Fruit fly (Drosophila melanogaster) whole organism, embryonic: ENCODE results near the gene Iyd.

Experiments used
- ATbp ChIP-seq: fragments of 200-800 bp; sonication (Bioruptor generic); optimal IDR thresholded peaks from 2 replicates; lab custom pipeline; 2017; ENCODE audit warnings: missing biosample characterization, mild to moderate bottlenecking, missing genetic modification characterization, missing genetic modification reagents
- Abd-B ChIP-seq: fragments of 200-800 bp; sonication (Bioruptor generic); optimal IDR thresholded peaks from 2 replicates; lab custom pipeline; 2018; ENCODE audit warnings: missing biosample characterization, mild to moderate bottlenecking, missing genetic modification characterization, moderate library complexity
- Bteb2 ChIP-seq: fragments of 200-800 bp; sonication (Bioruptor generic); optimal IDR thresholded peaks from 2 replicates; lab custom pipeline; 2016; ENCODE audit warnings: missing biosample characterization, missing genetic modification characterization
- CG11456 ChIP-seq: fragments of 200-800 bp; sonication (Bioruptor generic); IDR thresholded peaks from 3 replicates; pipeline ENCODE4 v1.3.6; 2022; ENCODE audit warnings: missing biosample characterization, missing genetic modification characterization
- CG13424 ChIP-seq: fragments of 200-800 bp; sonication (Bioruptor generic); optimal IDR thresholded peaks from 2 replicates; lab custom pipeline; 2019; ENCODE audit warnings: missing biosample characterization, mild to moderate bottlenecking, missing genetic modification characterization, moderate library complexity
- CG15269 ChIP-seq: fragments of 200-800 bp; sonication (Bioruptor generic); optimal IDR thresholded peaks from 2 replicates; lab custom pipeline; 2018; ENCODE audit warnings: missing biosample characterization, mild to moderate bottlenecking, missing genetic modification characterization, moderate library complexity
- CG1602 ChIP-seq: fragments of 200-800 bp; sonication (Bioruptor generic); optimal IDR thresholded peaks from 3 replicates; lab custom pipeline; 2016; ENCODE audit warnings: missing biosample characterization, missing genetic modification characterization
- CG17829 ChIP-seq: fragments of 200-800 bp; optimal IDR thresholded peaks from 2 replicates; lab custom pipeline; 2019; ENCODE audit warnings: missing biosample characterization, mild to moderate bottlenecking, missing genetic modification characterization, moderate library complexity
- CG2116 ChIP-seq: fragments of 200-800 bp; sonication (Bioruptor generic); optimal IDR thresholded peaks from 3 replicates; lab custom pipeline; 2018; ENCODE audit warnings: missing biosample characterization, mild to moderate bottlenecking, missing genetic modification characterization
- CG2202 ChIP-seq: fragments of 200-800 bp; sonication (Bioruptor generic); optimal IDR thresholded peaks from 2 replicates; lab custom pipeline; 2018; ENCODE audit warnings: missing biosample characterization, mild to moderate bottlenecking, missing genetic modification characterization
- CG3065 ChIP-seq: fragments of 200-800 bp; sonication (Bioruptor generic); optimal IDR thresholded peaks from 2 replicates; lab custom pipeline; 2016; ENCODE audit warnings: missing biosample characterization, missing genetic modification characterization
- CG4707 ChIP-seq: fragments of 200-800 bp; sonication (Bioruptor generic); optimal IDR thresholded peaks from 2 replicates; lab custom pipeline; 2018; ENCODE audit warnings: missing biosample characterization, mild to moderate bottlenecking, missing genetic modification characterization, moderate library complexity
- CG5180 ChIP-seq: fragments of 200-800 bp; sonication (Bioruptor generic); optimal IDR thresholded peaks from 3 replicates; lab custom pipeline; 2017; ENCODE audit warnings: missing biosample characterization, missing genetic modification characterization, mild to moderate bottlenecking, moderate library complexity, missing genetic modification reagents
- CG6175 ChIP-seq: fragments of 200-800 bp; sonication (Bioruptor generic); IDR thresholded peaks from 3 replicates; pipeline ENCODE4 v1.3.6; 2022; ENCODE audit warnings: missing biosample characterization, missing genetic modification characterization
- CG6272 ChIP-seq: fragments of 200-800 bp; sonication (Bioruptor generic); IDR thresholded peaks from 2 replicates; pipeline ENCODE4 v1.3.6; 2022; ENCODE audit warnings: missing biosample characterization, missing genetic modification characterization
- CG7357 ChIP-seq: fragments of 200-800 bp; sonication (Bioruptor generic); IDR thresholded peaks from 3 replicates; pipeline ENCODE4 v1.3.6; 2022; ENCODE audit warnings: missing biosample characterization, missing genetic modification characterization
- CG7372 ChIP-seq: fragments of 200-800 bp; sonication (Bioruptor generic); IDR thresholded peaks from 2 replicates; pipeline ENCODE4 v1.3.6; 2022; ENCODE audit warnings: missing biosample characterization, missing genetic modification characterization
- CG8089 ChIP-seq: fragments of 200-800 bp; sonication (Bioruptor generic); optimal IDR thresholded peaks from 3 replicates; lab custom pipeline; 2016; ENCODE audit warnings: missing biosample characterization, missing genetic modification characterization
- CG8359 ChIP-seq: fragments of 200-800 bp; sonication (Bioruptor generic); optimal IDR thresholded peaks from 2 replicates; lab custom pipeline; 2017; ENCODE audit warnings: missing biosample characterization, mild to moderate bottlenecking, missing genetic modification characterization, borderline replicate concordance
- Chrac-16 ChIP-seq: fragments of 200-800 bp; sonication (Bioruptor generic); optimal IDR thresholded peaks from 3 replicates; lab custom pipeline; 2016; ENCODE audit warnings: missing biosample characterization, missing genetic modification characterization
- D19B ChIP-seq: fragments of 200-800 bp; sonication (Bioruptor generic); optimal IDR thresholded peaks from 2 replicates; lab custom pipeline; 2017; ENCODE audit warnings: missing biosample characterization, mild to moderate bottlenecking, missing genetic modification characterization
- Dfd ChIP-seq, 2 experiments: fragments of >200 bp; optimal IDR thresholded peaks; 2 replicates each; lab custom pipeline; 2017; ENCODE audit warnings: missing biosample characterization in 2 of 2, missing genetic modification characterization in 2 of 2
- Drgx ChIP-seq: fragments of 200-800 bp; sonication (Bioruptor generic); IDR thresholded peaks from 2 replicates; pipeline ENCODE4 v1.3.6; 2022; ENCODE audit warnings: missing biosample characterization, missing genetic modification characterization
- E2f2 ChIP-seq: fragments of 200-800 bp; sonication (Bioruptor generic); IDR thresholded peaks from 2 replicates; pipeline ENCODE4 v1.3.6; 2022; ENCODE audit warnings: missing biosample characterization, missing genetic modification characterization
- Fer1 ChIP-seq: fragments of 200-800 bp; sonication (Bioruptor generic); optimal IDR thresholded peaks from 2 replicates; lab custom pipeline; 2017; ENCODE audit warnings: missing biosample characterization, mild to moderate bottlenecking, missing genetic modification characterization
- Fer2 ChIP-seq: fragments of 200-800 bp; sonication (Bioruptor generic); optimal IDR thresholded peaks from 2 replicates; lab custom pipeline; 2018; ENCODE audit warnings: missing biosample characterization, mild to moderate bottlenecking, missing genetic modification characterization, moderate library complexity
- H15 ChIP-seq: fragments of 200-800 bp; sonication (Bioruptor generic); IDR thresholded peaks from 3 replicates; pipeline ENCODE4 v1.3.6; 2022; ENCODE audit warnings: missing biosample characterization, missing genetic modification characterization
- Hmx ChIP-seq: fragments of 200-800 bp; sonication (Bioruptor generic); optimal IDR thresholded peaks from 2 replicates; lab custom pipeline; 2016; ENCODE audit warnings: missing biosample characterization, missing genetic modification characterization
- Hr39 ChIP-seq: fragments of >200 bp; optimal IDR thresholded peaks from 2 replicates; lab custom pipeline; 2017
- MESR4 ChIP-seq: fragments of 200-800 bp; sonication (Bioruptor generic); optimal IDR thresholded peaks from 2 replicates; lab custom pipeline; 2018; ENCODE audit warnings: missing biosample characterization, mild to moderate bottlenecking, missing genetic modification characterization, moderate library complexity
- Scr ChIP-seq: fragments of 200-800 bp; sonication (Bioruptor generic); IDR thresholded peaks from 2 replicates; pipeline ENCODE4 v1.3.6; 2022; ENCODE audit warnings: missing biosample characterization, missing genetic modification characterization; ENCODE audit not compliant: partially characterized antibody
- Sry-β ChIP-seq: fragments of 200-800 bp; sonication (Bioruptor generic); optimal IDR thresholded peaks from 2 replicates; lab custom pipeline; 2018; ENCODE audit warnings: missing biosample characterization, mild to moderate bottlenecking, missing genetic modification characterization, moderate library complexity
- Ssrp ChIP-seq: fragments of 200-800 bp; sonication (Bioruptor generic); optimal IDR thresholded peaks from 2 replicates; lab custom pipeline; 2018; ENCODE audit warnings: missing biosample characterization, mild to moderate bottlenecking, missing genetic modification characterization, moderate library complexity
- Taf1 ChIP-seq: fragments of 200-800 bp; sonication (Bioruptor generic); IDR thresholded peaks from 2 replicates; pipeline ENCODE4 v1.3.6; 2022; ENCODE audit warnings: missing biosample characterization, missing genetic modification characterization
- YL-1 ChIP-seq: fragments of 200-800 bp; sonication (Bioruptor generic); optimal IDR thresholded peaks from 3 replicates; lab custom pipeline; 2017; ENCODE audit warnings: missing biosample characterization, mild to moderate bottlenecking, missing genetic modification characterization
- cato ChIP-seq: fragments of 200-800 bp; sonication (Bioruptor generic); optimal IDR thresholded peaks from 2 replicates; lab custom pipeline; 2016; ENCODE audit warnings: missing biosample characterization, missing genetic modification characterization, borderline replicate concordance
- caup ChIP-seq: fragments of 200-800 bp; sonication (Bioruptor generic); optimal IDR thresholded peaks from 3 replicates; lab custom pipeline; 2017; ENCODE audit warnings: missing biosample characterization, mild to moderate bottlenecking, missing genetic modification characterization, moderate library complexity; ENCODE audit not compliant: severe bottlenecking
- chif ChIP-seq, 2 experiments: fragments of 200-800 bp; sonication (Bioruptor generic); optimal IDR thresholded peaks; 3 replicates each; lab custom pipeline; 2016; ENCODE audit warnings: missing biosample characterization in 2 of 2, missing genetic modification characterization in 2 of 2
- croc ChIP-seq: fragments of 200-800 bp; sonication (Bioruptor generic); conservative IDR thresholded peaks from 3 replicates; pipeline ENCODE4 v1.3.6; 2022; ENCODE audit warnings: missing biosample characterization, missing genetic modification characterization
- dimm ChIP-seq: fragments of 200-800 bp; sonication (Bioruptor generic); IDR thresholded peaks from 2 replicates; pipeline ENCODE4 v1.3.6; 2022; ENCODE audit warnings: missing biosample characterization, missing genetic modification characterization
- dysf ChIP-seq: fragments of 200-800 bp; sonication (Bioruptor generic); IDR thresholded peaks from 3 replicates; pipeline ENCODE4 v1.3.6; 2022; ENCODE audit warnings: missing biosample characterization, missing genetic modification characterization
- ems ChIP-seq: fragments of 200-800 bp; sonication (Bioruptor generic); optimal IDR thresholded peaks from 3 replicates; lab custom pipeline; 2016; ENCODE audit warnings: missing biosample characterization, missing genetic modification characterization
- fd102C ChIP-seq: fragments of 200-800 bp; sonication (Bioruptor generic); optimal IDR thresholded peaks from 2 replicates; lab custom pipeline; 2018; ENCODE audit warnings: missing biosample characterization, mild to moderate bottlenecking, missing genetic modification characterization, moderate library complexity
- inv ChIP-seq: fragments of 200-800 bp; sonication (Bioruptor generic); IDR thresholded peaks from 2 replicates; pipeline ENCODE4 v1.3.6; 2022; ENCODE audit warnings: missing biosample characterization, missing genetic modification characterization; ENCODE audit not compliant: partially characterized antibody
- mld ChIP-seq: fragments of 200-800 bp; sonication (Bioruptor generic); IDR thresholded peaks from 3 replicates; pipeline ENCODE4 v1.3.6; 2022; ENCODE audit warnings: missing biosample characterization, missing genetic modification characterization; ENCODE audit not compliant: partially characterized antibody
- sima ChIP-seq: fragments of 200-800 bp; sonication (Bioruptor generic); optimal IDR thresholded peaks from 2 replicates; lab custom pipeline; 2016; ENCODE audit warnings: missing biosample characterization, missing genetic modification characterization
- slbo ChIP-seq: fragments of 200-800 bp; sonication (Bioruptor generic); IDR thresholded peaks from 2 replicates; pipeline ENCODE4 v1.3.6; 2022; ENCODE audit warnings: missing biosample characterization, missing genetic modification characterization
- sr ChIP-seq: fragments of 200-800 bp; sonication (Bioruptor generic); IDR thresholded peaks from 3 replicates; pipeline ENCODE4 v1.3.6; 2022; ENCODE audit warnings: missing biosample characterization, missing genetic modification characterization
- stwl ChIP-seq: fragments of 200-800 bp; sonication (Bioruptor generic); optimal IDR thresholded peaks from 3 replicates; lab custom pipeline; 2018; ENCODE audit warnings: missing biosample characterization, mild to moderate bottlenecking, missing genetic modification characterization, moderate library complexity
- tap ChIP-seq: fragments of 200-800 bp; optimal IDR thresholded peaks from 3 replicates; lab custom pipeline; 2019; ENCODE audit warnings: missing biosample characterization, mild to moderate bottlenecking, missing genetic modification characterization, moderate library complexity
- trh ChIP-seq: fragments of 200-800 bp; sonication (Bioruptor generic); optimal IDR thresholded peaks from 2 replicates; lab custom pipeline; 2016; ENCODE audit warnings: missing biosample characterization, missing genetic modification characterization
- z ChIP-seq: fragments of 200-800 bp; sonication (Bioruptor generic); IDR thresholded peaks from 3 replicates; pipeline ENCODE4 v1.3.6; 2022; ENCODE audit warnings: missing biosample characterization, missing genetic modification characterization

The Iyd gene

DNA sequence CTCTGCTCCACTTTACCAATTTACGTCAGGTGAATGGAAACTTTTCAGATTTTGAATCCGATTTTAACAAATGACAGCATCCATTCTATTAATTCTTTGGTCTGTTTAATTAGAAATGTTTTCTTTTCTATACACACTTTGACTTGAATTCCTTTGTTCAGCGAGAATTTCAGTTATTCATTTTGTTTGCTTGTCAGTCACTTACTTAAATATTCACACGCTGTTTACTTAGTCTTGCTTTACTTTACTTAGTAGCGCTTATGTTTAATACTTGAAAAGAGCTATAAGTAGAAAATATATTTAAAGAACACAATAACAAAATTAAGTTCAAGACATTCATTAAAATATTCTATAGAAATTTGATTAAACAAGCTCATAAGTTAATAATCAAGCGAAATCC is 11.4 kb upstream of the Iyd start, which contains the start of gene CG32073 (continued):
- TF ChIP-seq CG6272 (GFP tag; lab: Robert Waterston, UW): no peak
- TF ChIP-seq cato: no peak
- no peak for TF ChIP-seq CG7372 (GFP tag; lab: Robert Waterston, UW)
- TF ChIP-seq Sry-β (GFP tag; lab: Kevin White, UChicago): peak; percentile 16
- no peak for TF ChIP-seq CG13424 (tag; lab: Kevin White, UChicago)
- no peak for TF ChIP-seq mld (GFP tag; lab: Robert Waterston, UW)
- TF ChIP-seq z (GFP tag; lab: Robert Waterston, UW): no peak
- TF ChIP-seq Fer2 (tag; lab: Kevin White, UChicago): no peak
- TF ChIP-seq tap (tag; lab: Kevin White, UChicago): peak; percentile 36
- TF ChIP-seq CG2116 (GFP tag; lab: Kevin White, UChicago): no peak
- TF ChIP-seq CG2202 (tag; lab: Kevin White, UChicago): no peak
- no peak for TF ChIP-seq YL-1
- no peak for TF ChIP-seq D19B (GFP tag; lab: Kevin White, UChicago)
- no peak for TF ChIP-seq croc (GFP tag; lab: Robert Waterston, UW)
- TF ChIP-seq ATbp (GFP tag; lab: Kevin White, UChicago): peak; percentile 51
- no peak for TF ChIP-seq chif (GFP tag; optimal IDR thresholded peaks at IDR 0.05; lab: Kevin White, UChicago)
- TF ChIP-seq Hmx: no peak
- TF ChIP-seq sr (GFP tag; lab: Robert Waterston, UW): no peak
- TF ChIP-seq trh (GFP tag; lab: Kevin White, UChicago): no peak
- no peak for TF ChIP-seq CG15269 (tag; lab: Kevin White, UChicago)
- TF ChIP-seq dysf (GFP tag; lab: Robert Waterston, UW): no peak
- no peak for TF ChIP-seq CG17829 (tag; lab: Kevin White, UChicago)
- TF ChIP-seq CG1602: no peak
- TF ChIP-seq CG4707 (GFP tag; lab: Kevin White, UChicago): no peak
- no peak for TF ChIP-seq Bteb2 (GFP tag; lab: Kevin White, UChicago)
- TF ChIP-seq Chrac-16: no peak
- TF ChIP-seq CG3065 (GFP tag; lab: Kevin White, UChicago): no peak
- TF ChIP-seq Taf1 (GFP tag; lab: Robert Waterston, UW): no peak
- no peak for TF ChIP-seq H15 (GFP tag; lab: Robert Waterston, UW)
- no peak for TF ChIP-seq CG11456 (GFP tag; lab: Robert Waterston, UW)
- TF ChIP-seq CG6175 (GFP tag; lab: Robert Waterston, UW): no peak
- TF ChIP-seq Scr (GFP tag; lab: Robert Waterston, UW): no peak
- no peak for TF ChIP-seq Drgx (GFP tag; lab: Robert Waterston, UW)
- TF ChIP-seq Hr39 (lab: Kevin White, UChicago): no peak
- TF ChIP-seq ems: no peak
- no peak for TF ChIP-seq CG8359 (GFP tag; lab: Kevin White, UChicago)
- TF ChIP-seq caup: peak; percentile 38
- no peak for TF ChIP-seq Abd-B (GFP tag; lab: Kevin White, UChicago)
- peak; percentile 42 for TF ChIP-seq CG5180 (GFP tag; lab: Kevin White, UChicago)
- no peak for TF ChIP-seq stwl (tag; lab: Kevin White, UChicago)
- no peak for TF ChIP-seq CG7357 (GFP tag; lab: Robert Waterston, UW)
- no peak for TF ChIP-seq MESR4
- no peak for TF ChIP-seq slbo (GFP tag; lab: Robert Waterston, UW)
- TF ChIP-seq E2f2 (GFP tag; lab: Robert Waterston, UW): no peak
- no peak for TF ChIP-seq Ssrp (tag; lab: Kevin White, UChicago)
- TF ChIP-seq Dfd (GFP tag; optimal IDR thresholded peaks at IDR 0.05; lab: Kevin White, UChicago): no peak
- TF ChIP-seq fd102C (GFP tag; lab: Kevin White, UChicago): no peak
- no peak for TF ChIP-seq inv (GFP tag; lab: Robert Waterston, UW)
- TF ChIP-seq sima (GFP tag; lab: Kevin White, UChicago): no peak
- no peak for TF ChIP-seq CG8089 (GFP tag; lab: Kevin White, UChicago)
- peak; percentile 56 for TF ChIP-seq Fer1 (GFP tag; lab: Kevin White, UChicago)
- no peak for TF ChIP-seq dimm
